Fruit fly (Drosophila melanogaster): ENCODE results near the gene Wdr24.

Gene Wdr24

dm6 chr3R:29737891-29738290 is 7.0 kb downstream of the Wdr24 start, which contains the start of gene Gnpnat (continued):
- TF ChIP-seq peb (GFP tag; IDR thresholded peaks at IDR 0.05) (no peak), tio (GFP tag; optimal IDR thresholded peaks at IDR 0.05) (no peak), CG2678 (tag; optimal IDR thresholded peaks at IDR 0.05) (peak; percentile 71), Dek (tag; optimal IDR thresholded peaks at IDR 0.05) (peak; percentile 51), Atf3 (GFP tag; optimal IDR thresholded peaks at IDR 0.05) (no peak), MTF-1 (GFP tag; optimal IDR thresholded peaks at IDR 0.05; ENCODE audit: borderline replicate concordance) (peak; percentile 24), CG12659 (GFP tag; optimal IDR thresholded peaks at IDR 0.05) (peak; percentile 55), sna (GFP tag; IDR thresholded peaks at IDR 0.05; ENCODE audit: partially characterized antibody) (no peak), ttk (GFP tag; IDR thresholded peaks at IDR 0.05) (no peak), CG13775 (GFP tag; optimal IDR thresholded peaks at IDR 0.05) (peak; percentile 52), exex (tag; optimal IDR thresholded peaks at IDR 0.05) (no peak), CG2875 (GFP tag; optimal IDR thresholded peaks at IDR 0.05) (peak; percentile 35), GATAe (GFP tag; conservative IDR thresholded peaks at IDR 0.05) (no peak), gsb-n (tag; optimal IDR thresholded peaks at IDR 0.05) (peak; percentile 60), CrebB (tag; optimal IDR thresholded peaks at IDR 0.05) (peak; percentile 5), Atf-2 (GFP tag; optimal IDR thresholded peaks at IDR 0.05) (no peak), CG1233 (GFP tag; optimal IDR thresholded peaks at IDR 0.05) (peak; percentile 55), Drgx (GFP tag; IDR thresholded peaks at IDR 0.05) (no peak), CG18619 (GFP tag; optimal IDR thresholded peaks at IDR 0.05) (no peak), BEAF-32 (GFP tag; optimal IDR thresholded peaks at IDR 0.05) (no peak), CG15601 (tag; optimal IDR thresholded peaks at IDR 0.05) (peak; percentile 42), CG6791 (GFP tag; IDR thresholded peaks at IDR 0.05; ENCODE audit: partially characterized antibody) (no peak), danr (GFP tag; IDR thresholded peaks at IDR 0.05) (no peak), Doc2 (GFP tag; IDR thresholded peaks at IDR 0.05) (no peak), CG7556 (GFP tag; optimal IDR thresholded peaks at IDR 0.05) (peak; percentile 66), CTCF (GFP tag; optimal IDR thresholded peaks at IDR 0.05) (no peak), hbn (GFP tag; IDR thresholded peaks at IDR 0.05; ENCODE audit: partially characterized antibody) (no peak), CG14667 (GFP tag; IDR thresholded peaks at IDR 0.05) (no peak), lola (GFP tag; optimal IDR thresholded peaks at IDR 0.05) (peak in 1 of 3 experiments; percentile 27), kni (GFP tag; optimal IDR thresholded peaks at IDR 0.05) (no peak), lov (optimal IDR thresholded peaks at IDR 0.05) (no peak), lov (GFP tag; IDR thresholded peaks at IDR 0.05) (no peak), crp (GFP tag; optimal IDR thresholded peaks at IDR 0.05) (peak in 1 of 2 experiments; percentile 66), luna (GFP tag; optimal IDR thresholded peaks at IDR 0.05) (no peak), CG1647 (GFP tag; optimal IDR thresholded peaks at IDR 0.05) (no peak), CG8944 (GFP tag; optimal IDR thresholded peaks at IDR 0.05) (no peak), maf-S (GFP tag; optimal IDR thresholded peaks at IDR 0.05) (peak; percentile 3), B-H2 (GFP tag; optimal IDR thresholded peaks at IDR 0.05) (peak; percentile 11), trem (tag; optimal IDR thresholded peaks at IDR 0.05) (peak; percentile 42), CG1603 (tag; optimal IDR thresholded peaks at IDR 0.05) (peak; percentile 74), Six4 (GFP tag; optimal IDR thresholded peaks at IDR 0.05) (peak; percentile 55), CG4854 (GFP tag; optimal IDR thresholded peaks at IDR 0.05) (no peak), hkb (optimal IDR thresholded peaks at IDR 0.05) (no peak), hkb (GFP tag; IDR thresholded peaks at IDR 0.05) (no peak), croc (GFP tag; conservative IDR thresholded peaks at IDR 0.05) (no peak), CG3726 (GFP tag; IDR thresholded peaks at IDR 0.05) (no peak), Sin3A (optimal IDR thresholded peaks at IDR 0.05) (no peak), zf30C (GFP tag; optimal IDR thresholded peaks at IDR 0.05) (no peak), ftz-f1 (GFP tag; optimal IDR thresholded peaks at IDR 0.05) (no peak), CG15696 (tag; optimal IDR thresholded peaks at IDR 0.05) (peak; percentile 46), CG7928 (GFP tag; optimal IDR thresholded peaks at IDR 0.05) (no peak), CG15479 (GFP tag; optimal IDR thresholded peaks at IDR 0.05) (no peak)
